Worm (Caenorhabditis elegans) whole organism, L1 larva: Measurements from ENCODE around the gene F26F4.2.

ENCODE experiments used
- C04F5.9 ChIP-seq: sonication (generic microtip); optimal IDR thresholded peaks from 2 replicates; lab custom pipeline; 2016; ENCODE audit warnings: missing genetic modification characterization, missing compliant biosample characterization
- aha-1 ChIP-seq: fragments of 150-350 bp; optimal IDR thresholded peaks from 2 replicates; lab custom pipeline; 2014; ENCODE audit warnings: missing biosample characterization, missing genetic modification characterization
- alr-1 ChIP-seq: fragments of 200-800 bp; sonication (Bioruptor generic); optimal IDR thresholded peaks from 2 replicates; lab custom pipeline; 2018; ENCODE audit warnings: borderline replicate concordance, mild to moderate bottlenecking, missing genetic modification characterization, missing compliant biosample characterization
- ama-1 ChIP-seq: fragments of 150-350 bp; optimal IDR thresholded peaks from 2 replicates; lab custom pipeline; 2014
- blmp-1 ChIP-seq: fragments of 150-350 bp; optimal IDR thresholded peaks from 2 replicates; lab custom pipeline; 2014; ENCODE audit warnings: missing biosample characterization, missing genetic modification characterization
- ceh-63 ChIP-seq: fragments of 200-800 bp; sonication (Bioruptor generic); optimal IDR thresholded peaks from 2 replicates; lab custom pipeline; 2018; ENCODE audit warnings: mild to moderate bottlenecking, missing genetic modification characterization, missing compliant biosample characterization
- ceh-82 ChIP-seq, 3 experiments: fragments of 150-350 bp in 1 of 3; sonication (generic microtip) in 2 of 3; optimal IDR thresholded peaks; 2 replicates each; lab custom pipeline; 2014 to 2017; ENCODE audit warnings: missing biosample characterization in 3 of 3, missing genetic modification characterization in 3 of 3
- ceh-88 ChIP-seq: fragments of 200-800 bp; sonication (Bioruptor generic); IDR thresholded peaks from 2 replicates; pipeline ENCODE4 v1.3.6; 2022; ENCODE audit warnings: missing genetic modification characterization, missing compliant biosample characterization
- ces-1 ChIP-seq: fragments of 150-350 bp; optimal IDR thresholded peaks from 2 replicates; lab custom pipeline; 2014; ENCODE audit warnings: missing biosample characterization, missing genetic modification reagents, missing genetic modification characterization
- efl-1 ChIP-seq, 4 experiments: fragments of 150-350 bp; optimal IDR thresholded peaks in 3 of 4; peaks in 1 of 4; 1 replicate in 1 of 4; 2 replicates in 3 of 4; lab custom pipeline; 2014; ENCODE audit warnings: missing biosample characterization in 2 of 4, missing genetic modification characterization in 2 of 4, missing genetic modification reagents in 2 of 4
- egl-13 ChIP-seq: sonication (generic microtip); optimal IDR thresholded peaks from 2 replicates; lab custom pipeline; 2016; ENCODE audit warnings: missing genotype, missing genetic modification reagents, missing genetic modification characterization, missing compliant biosample characterization
- egl-27 ChIP-seq, 2 experiments: fragments of 150-350 bp in 1 of 2; sonication (generic microtip); optimal IDR thresholded peaks; 3 replicates each; lab custom pipeline; 2017 to 2018; ENCODE audit warnings: missing biosample characterization in 2 of 2, missing genetic modification characterization in 2 of 2, missing genetic modification reagents in 2 of 2
- elt-3 ChIP-seq, 6 experiments: fragments of 150-350 bp in 1 of 6; sonication (generic microtip); optimal IDR thresholded peaks; 2 replicates each; lab custom pipeline; 2017 to 2018; ENCODE audit warnings: missing biosample characterization in 6 of 6, missing genetic modification characterization in 6 of 6, inconsistent platforms in 1 of 6
- ets-5 ChIP-seq: fragments of 200-800 bp; sonication (Bioruptor generic); IDR thresholded peaks from 2 replicates; pipeline ENCODE4 v1.3.6; 2022; ENCODE audit warnings: missing genetic modification characterization, missing compliant biosample characterization
- fkh-4 ChIP-seq: sonication (generic microtip); optimal IDR thresholded peaks from 2 replicates; lab custom pipeline; 2016; ENCODE audit warnings: missing compliant biosample characterization, missing genetic modification characterization, borderline replicate concordance
- grh-1 ChIP-seq: fragments of 200-800 bp; sonication (Bioruptor generic); IDR thresholded peaks from 2 replicates; pipeline ENCODE4 v1.3.6; 2022; ENCODE audit warnings: missing genetic modification reagents, missing genetic modification characterization, missing compliant biosample characterization
- irx-1 ChIP-seq: sonication (generic microtip); optimal IDR thresholded peaks from 2 replicates; lab custom pipeline; 2016; ENCODE audit warnings: missing genetic modification characterization, missing compliant biosample characterization
- isw-1 ChIP-seq: fragments of 200-800 bp; sonication (Bioruptor generic); IDR thresholded peaks from 2 replicates; pipeline ENCODE4 v1.3.6; 2022; ENCODE audit warnings: missing genetic modification characterization, missing compliant biosample characterization
- jun-1 ChIP-seq: fragments of 150-350 bp; optimal IDR thresholded peaks from 2 replicates; lab custom pipeline; 2014; ENCODE audit warnings: missing biosample characterization, missing genetic modification reagents, missing genetic modification characterization
- lin-14 ChIP-seq: fragments of 200-800 bp; sonication (Bioruptor generic); optimal IDR thresholded peaks from 2 replicates; lab custom pipeline; 2018; ENCODE audit warnings: mild to moderate bottlenecking, missing genetic modification characterization, moderate library complexity, missing compliant biosample characterization
- lin-35 ChIP-seq, 2 experiments: fragments of 150-350 bp; optimal IDR thresholded peaks; 2 replicates each; lab custom pipeline; 2014; ENCODE audit warnings: missing biosample characterization in 2 of 2, missing genetic modification characterization in 2 of 2, missing genetic modification reagents in 2 of 2
- lin-39 ChIP-seq: fragments of 150-350 bp; optimal IDR thresholded peaks from 2 replicates; lab custom pipeline; 2014; ENCODE audit warnings: missing biosample characterization, missing genetic modification reagents, missing genetic modification characterization
- lir-3 ChIP-seq: sonication (generic microtip); optimal IDR thresholded peaks from 2 replicates; lab custom pipeline; 2016; ENCODE audit warnings: mild to moderate bottlenecking, missing genetic modification characterization, moderate library complexity, missing compliant biosample characterization; ENCODE audit not compliant: poor library complexity
- lsy-2 ChIP-seq, 2 experiments: fragments of 150-350 bp; optimal IDR thresholded peaks; 2 replicates each; lab custom pipeline; 2014; ENCODE audit warnings: missing biosample characterization in 2 of 2, missing genetic modification characterization in 2 of 2
- mab-9 ChIP-seq: fragments of 200-800 bp; sonication (Bioruptor generic); IDR thresholded peaks from 2 replicates; pipeline ENCODE4 v1.3.6; 2022; ENCODE audit warnings: missing genetic modification reagents, missing genetic modification characterization, missing compliant biosample characterization
- mep-1 ChIP-seq: fragments of 150-350 bp; optimal IDR thresholded peaks from 2 replicates; lab custom pipeline; 2014; ENCODE audit warnings: missing biosample characterization, missing genetic modification characterization
- nhr-11 ChIP-seq: fragments of 150-350 bp; optimal IDR thresholded peaks from 2 replicates; lab custom pipeline; 2014; ENCODE audit warnings: missing biosample characterization, missing genetic modification characterization
- nhr-19 ChIP-seq: fragments of 200-800 bp; sonication (Bioruptor generic); conservative IDR thresholded peaks from 2 replicates; pipeline ENCODE4 v1.3.6; 2022; ENCODE audit warnings: missing genetic modification characterization, missing compliant biosample characterization
- nhr-47 ChIP-seq: sonication (generic microtip); optimal IDR thresholded peaks from 2 replicates; lab custom pipeline; 2016; ENCODE audit warnings: mild to moderate bottlenecking, missing genetic modification characterization, moderate library complexity, missing compliant biosample characterization
- nhr-71 ChIP-seq: sonication (generic microtip); optimal IDR thresholded peaks from 2 replicates; lab custom pipeline; 2016; ENCODE audit warnings: mild to moderate bottlenecking, missing genetic modification characterization, moderate library complexity, missing compliant biosample characterization
- nhr-76 ChIP-seq: sonication (generic microtip); optimal IDR thresholded peaks from 2 replicates; lab custom pipeline; 2017; ENCODE audit warnings: missing biosample characterization, missing genetic modification characterization
- nhr-77 ChIP-seq: fragments of 150-350 bp; optimal IDR thresholded peaks from 2 replicates; lab custom pipeline; 2014; ENCODE audit warnings: missing biosample characterization, missing genetic modification characterization
- nhr-85 ChIP-seq: sonication (generic microtip); peaks from one replicate; lab custom pipeline; 2016; ENCODE audit warnings: missing genetic modification characterization, inconsistent platforms, missing compliant biosample characterization
- nhr-90 ChIP-seq: sonication (generic microtip); optimal IDR thresholded peaks from 2 replicates; lab custom pipeline; 2016; ENCODE audit warnings: mild to moderate bottlenecking, missing genetic modification characterization, missing compliant biosample characterization; ENCODE audit not compliant: poor library complexity
- pag-3 ChIP-seq: sonication (generic microtip); optimal IDR thresholded peaks from 2 replicates; lab custom pipeline; 2017; ENCODE audit warnings: missing genetic modification characterization, mild to moderate bottlenecking, missing compliant biosample characterization, antibody characterized with exemption, borderline replicate concordance; ENCODE audit not compliant: insufficient read depth
- skn-1 ChIP-seq: fragments of 150-350 bp; optimal IDR thresholded peaks from 2 replicates; lab custom pipeline; 2014; ENCODE audit warnings: missing biosample characterization, missing genetic modification characterization
- sox-4 ChIP-seq: sonication (generic microtip); optimal IDR thresholded peaks from 2 replicates; lab custom pipeline; 2016; ENCODE audit warnings: missing genetic modification characterization, missing compliant biosample characterization
- sptf-1 ChIP-seq: fragments of 150-350 bp; optimal IDR thresholded peaks from 2 replicates; lab custom pipeline; 2014; ENCODE audit warnings: missing biosample characterization, missing genetic modification characterization
- sup-37 ChIP-seq: fragments of 200-800 bp; sonication (Bioruptor generic); optimal IDR thresholded peaks from 2 replicates; lab custom pipeline; 2018; ENCODE audit warnings: mild to moderate bottlenecking, missing genetic modification characterization, missing compliant biosample characterization
- swsn-7 ChIP-seq: sonication (generic microtip); optimal IDR thresholded peaks from 2 replicates; lab custom pipeline; 2016; ENCODE audit warnings: missing genetic modification characterization, missing compliant biosample characterization
- tbx-2 ChIP-seq: sonication (generic microtip); optimal IDR thresholded peaks from 2 replicates; lab custom pipeline; 2016; ENCODE audit warnings: missing genetic modification characterization, missing compliant biosample characterization
- unc-30 ChIP-seq: sonication (generic microtip); optimal IDR thresholded peaks from 2 replicates; lab custom pipeline; 2017; ENCODE audit warnings: missing biosample characterization, missing genetic modification characterization
- unc-62 ChIP-seq: fragments of 150-350 bp; optimal IDR thresholded peaks from 2 replicates; lab custom pipeline; 2014; ENCODE audit warnings: missing biosample characterization, missing genetic modification reagents, missing genetic modification characterization
- unc-86 ChIP-seq: sonication (generic microtip); optimal IDR thresholded peaks from 2 replicates; lab custom pipeline; 2016; ENCODE audit warnings: missing genetic modification characterization, missing compliant biosample characterization
- unc-98 ChIP-seq: fragments of 200-800 bp; sonication (Bioruptor generic); IDR thresholded peaks from 2 replicates; pipeline ENCODE4 v1.3.6; 2022; ENCODE audit warnings: missing genetic modification characterization, missing compliant biosample characterization
- xbp-1 ChIP-seq: sonication (generic microtip); optimal IDR thresholded peaks from 2 replicates; lab custom pipeline; 2016; ENCODE audit warnings: missing genetic modification characterization, missing compliant biosample characterization
- zag-1 ChIP-seq: fragments of 150-350 bp; optimal IDR thresholded peaks from 2 replicates; lab custom pipeline; 2014; ENCODE audit warnings: missing biosample characterization, missing genetic modification characterization
- zip-4 ChIP-seq: fragments of 200-800 bp; sonication (Bioruptor generic); optimal IDR thresholded peaks from 2 replicates; lab custom pipeline; 2018; ENCODE audit warnings: mild to moderate bottlenecking, missing genetic modification characterization, moderate library complexity, missing compliant biosample characterization
- ztf-11 ChIP-seq, 2 experiments: sonication (generic microtip); optimal IDR thresholded peaks; 2 replicates each; lab custom pipeline; 2016 to 2017; ENCODE audit warnings: missing genetic modification characterization in 2 of 2, missing biosample characterization in 1 of 2, missing compliant biosample characterization in 1 of 2
- ztf-4 ChIP-seq: fragments of 150-350 bp; optimal IDR thresholded peaks from 2 replicates; lab custom pipeline; 2014; ENCODE audit warnings: missing biosample characterization, missing genetic modification characterization

F26F4.2 gene

DNA sequence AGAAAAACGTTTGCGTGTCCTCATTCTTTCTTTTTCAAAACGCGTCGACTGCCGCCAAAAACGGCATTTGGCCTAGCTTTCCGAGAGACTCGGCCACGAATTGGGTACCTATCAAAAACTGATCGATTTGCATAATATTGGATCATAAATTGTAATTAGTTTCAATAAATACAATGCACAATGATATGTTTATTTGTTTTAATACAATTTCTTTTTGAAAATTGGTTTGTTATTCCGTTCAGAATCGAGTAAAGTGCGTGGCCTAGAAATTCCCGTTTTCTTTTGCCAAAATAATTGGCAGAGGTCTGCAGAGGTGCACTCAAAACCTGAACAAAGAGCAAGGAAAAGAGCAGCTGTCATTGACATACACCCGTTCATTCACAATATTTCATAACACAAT lies 5.7 kb upstream of the F26F4.2 start, which contains the start of gene F26F4.8 (continued):
- TF ChIP-seq nhr-76 (tag; lab: Kevin White, UChicago), result no peak
- no peak for TF ChIP-seq zip-4 (GFP tag; lab: Kevin White, UChicago)
- TF ChIP-seq lin-14, result peak; percentile 64
- TF ChIP-seq nhr-71 (tag; lab: Kevin White, UChicago), result peak; percentile 68
- no peak for TF ChIP-seq unc-62 (GFP tag; lab: Kevin White, UChicago)
- peak; percentile 77 to 83 for TF ChIP-seq lin-35 (GFP tag; optimal IDR thresholded peaks at IDR 0.05; lab: Kevin White, UChicago)
- TF ChIP-seq nhr-77 (tag; lab: Kevin White, UChicago), result no peak
- no peak for TF ChIP-seq skn-1
- peak; percentile 88 for TF ChIP-seq fkh-4 (tag; lab: Kevin White, UChicago)
- TF ChIP-seq jun-1 (tag; lab: Kevin White, UChicago), result no peak
- no peak for TF ChIP-seq grh-1 (GFP tag; lab: Robert Waterston, UW)
- peak; percentile 88 for TF ChIP-seq irx-1 (tag; lab: Kevin White, UChicago)
- peak; percentile 63 for TF ChIP-seq nhr-90
- TF ChIP-seq aha-1 (tag; lab: Kevin White, UChicago), result no peak
- TF ChIP-seq mab-9 (GFP tag; lab: Robert Waterston, UW), result no peak
- TF ChIP-seq lir-3 (tag; lab: Kevin White, UChicago), result peak; percentile 82
- TF ChIP-seq lin-39 (tag; lab: Kevin White, UChicago), result no peak
- TF ChIP-seq pag-3 (tag; lab: Kevin White, UChicago), result peak; percentile 73
- TF ChIP-seq isw-1 (GFP tag; lab: Robert Waterston, UW), result peak; percentile 37
- no peak for TF ChIP-seq zag-1 (tag; lab: Kevin White, UChicago)
- TF ChIP-seq elt-3 (tag; optimal IDR thresholded peaks at IDR 0.05; lab: Kevin White, UChicago), result no peak
- TF ChIP-seq ceh-82 (tag; optimal IDR thresholded peaks at IDR 0.05; lab: Kevin White, UChicago), result no peak
- TF ChIP-seq nhr-11, result no peak
- no peak for TF ChIP-seq ces-1
- TF ChIP-seq blmp-1 (tag; lab: Kevin White, UChicago), result no peak
- TF ChIP-seq sox-4 (tag; lab: Kevin White, UChicago), result peak; percentile 46
- no peak for TF ChIP-seq ztf-4 (tag; lab: Kevin White, UChicago)
- peak; percentile 59 for TF ChIP-seq C04F5.9
- peak; percentile 39 for TF ChIP-seq mep-1 (tag; lab: Kevin White, UChicago)
- TF ChIP-seq swsn-7 (tag; lab: Kevin White, UChicago), result peak; percentile 19
- TF ChIP-seq nhr-85 (tag; lab: Kevin White, UChicago), result peak; percentile 69
- peak; percentile 26 for TF ChIP-seq unc-86 (tag; lab: Kevin White, UChicago)
- no peak for TF ChIP-seq alr-1
- TF ChIP-seq nhr-47 (tag; lab: Kevin White, UChicago), result peak; percentile 66
- no peak for TF ChIP-seq ets-5 (GFP tag; lab: Robert Waterston, UW)
- no peak for TF ChIP-seq xbp-1 (tag; lab: Kevin White, UChicago)
- TF ChIP-seq egl-27 (tag; optimal IDR thresholded peaks at IDR 0.05; lab: Kevin White, UChicago), result no peak
- TF ChIP-seq ceh-63 (GFP tag; lab: Kevin White, UChicago), result no peak
- no peak for TF ChIP-seq nhr-19 (GFP tag; lab: Robert Waterston, UW)
- TF ChIP-seq sptf-1 (tag; lab: Kevin White, UChicago), result no peak
- peak; percentile 65 for TF ChIP-seq unc-98 (GFP tag; lab: Robert Waterston, UW)
- peak; percentile 35 to 51 for TF ChIP-seq lsy-2 (tag; optimal IDR thresholded peaks at IDR 0.05; lab: Kevin White, UChicago)
- TF ChIP-seq unc-30, result no peak
- peak; percentile 70 for TF ChIP-seq tbx-2
- TF ChIP-seq ceh-88 (GFP tag; lab: Robert Waterston, UW), result no peak
- no peak for TF ChIP-seq sup-37 (GFP tag; lab: Kevin White, UChicago)
- TF ChIP-seq ztf-11 (tag; optimal IDR thresholded peaks at IDR 0.05; lab: Kevin White, UChicago), result peak in 1 of 2 experiments; percentile 68
- TF ChIP-seq egl-13 (tag; lab: Kevin White, UChicago), result peak; percentile 61
- peak; percentile 61 to 76 for TF ChIP-seq efl-1 (optimal IDR thresholded peaks at IDR 0.05; lab: Kevin White, UChicago)
- peak; percentile 84 to 98 for TF ChIP-seq efl-1 (GFP tag; optimal IDR thresholded peaks at IDR 0.05 in 1 of 2; lab: Kevin White, UChicago)
- TF ChIP-seq ama-1 (lab: Kevin White, UChicago), result no peak
